Worm (Caenorhabditis elegans) whole organism, L4/young adult: ENCODE measurements around the gene Y7A5A.7.

Experiments used
- W03F9.2 ChIP-seq: fragments of 150-350 bp; optimal IDR thresholded peaks from 2 replicates; lab custom pipeline; 2014; ENCODE audit warnings: missing biosample characterization, missing genetic modification characterization
- dao-5 ChIP-seq: sonication (generic microtip); optimal IDR thresholded peaks from 2 replicates; lab custom pipeline; 2016; ENCODE audit warnings: missing genotype, missing genetic modification characterization, moderate library complexity, missing compliant biosample characterization
- him-1 ChIP-seq: sonication (generic microtip); optimal IDR thresholded peaks from 2 replicates; lab custom pipeline; 2016; ENCODE audit warnings: missing genotype, missing genetic modification reagents, missing genetic modification characterization, missing compliant biosample characterization

The Y7A5A.7 gene

DNA sequence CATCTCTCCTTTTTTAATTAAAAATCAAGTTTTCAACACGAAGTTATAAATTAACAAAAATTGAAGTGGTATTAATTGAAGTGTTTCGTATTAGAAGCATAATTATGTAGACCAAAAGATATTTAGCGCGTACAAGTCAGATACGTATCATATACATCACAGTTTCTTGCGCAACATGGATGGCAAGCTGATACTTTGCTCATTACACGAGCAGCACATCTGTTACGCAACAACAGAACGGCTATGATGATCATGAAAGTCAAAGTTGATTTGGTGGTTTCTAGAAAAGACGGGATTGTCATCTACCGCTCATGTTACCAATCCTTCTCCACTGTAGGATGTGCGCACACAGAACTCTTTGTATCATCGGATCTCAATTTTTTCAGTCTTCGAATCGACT lies 10.6 kb upstream of the Y7A5A.7 start:
- no peak for TF ChIP-seq him-1 (tag; lab: Kevin White, UChicago)
- TF ChIP-seq dao-5 (tag; lab: Kevin White, UChicago) = no peak
- no peak for TF ChIP-seq W03F9.2 (tag; lab: Kevin White, UChicago)

DNA sequence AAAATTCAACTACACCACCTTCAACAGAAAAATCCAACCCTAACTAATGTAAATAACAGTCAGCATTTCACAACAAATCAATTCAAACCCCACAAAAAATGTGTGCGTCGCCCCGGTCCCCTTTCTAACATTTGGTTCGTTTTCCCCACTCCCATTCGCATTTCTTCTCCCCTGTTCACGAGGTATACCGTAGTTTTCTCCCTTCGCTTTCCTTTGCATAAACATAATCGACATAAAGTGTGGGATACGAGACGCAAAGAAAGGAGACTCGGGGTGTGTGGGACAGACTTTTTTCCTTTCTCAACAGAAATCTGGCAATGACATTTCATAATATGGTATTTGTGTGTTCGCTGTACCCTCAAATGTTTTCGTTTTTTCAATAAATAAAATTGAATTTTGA lies 7.4 kb upstream of the Y7A5A.7 start:
- TF ChIP-seq him-1 (tag; lab: Kevin White, UChicago) = no peak
- TF ChIP-seq W03F9.2 (tag; lab: Kevin White, UChicago) = no peak
- no peak for TF ChIP-seq dao-5 (tag; lab: Kevin White, UChicago)

DNA sequence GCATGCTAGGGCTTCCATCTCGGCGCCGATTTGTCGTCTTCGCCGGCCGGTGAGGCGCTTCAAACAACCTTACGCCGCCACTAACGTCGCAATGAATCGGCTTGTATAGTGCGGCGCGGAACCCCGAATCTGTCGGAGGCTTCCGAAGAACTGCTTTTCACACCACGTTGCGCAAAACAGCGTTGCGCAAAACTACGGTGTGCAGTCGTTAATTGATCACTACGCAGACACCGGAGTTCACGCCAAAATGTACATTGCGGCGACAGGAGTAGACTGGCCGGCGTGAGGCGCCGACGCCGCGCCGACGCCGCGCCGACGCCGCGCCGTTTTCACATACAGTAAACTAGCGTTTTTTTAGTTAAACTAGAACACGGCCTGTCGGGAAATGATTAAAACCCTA lies 2.1 kb downstream of the Y7A5A.7 start:
- TF ChIP-seq dao-5 (tag; lab: Kevin White, UChicago) (no peak), W03F9.2 (tag; lab: Kevin White, UChicago) (no peak), him-1 (tag; lab: Kevin White, UChicago) (no peak)

DNA sequence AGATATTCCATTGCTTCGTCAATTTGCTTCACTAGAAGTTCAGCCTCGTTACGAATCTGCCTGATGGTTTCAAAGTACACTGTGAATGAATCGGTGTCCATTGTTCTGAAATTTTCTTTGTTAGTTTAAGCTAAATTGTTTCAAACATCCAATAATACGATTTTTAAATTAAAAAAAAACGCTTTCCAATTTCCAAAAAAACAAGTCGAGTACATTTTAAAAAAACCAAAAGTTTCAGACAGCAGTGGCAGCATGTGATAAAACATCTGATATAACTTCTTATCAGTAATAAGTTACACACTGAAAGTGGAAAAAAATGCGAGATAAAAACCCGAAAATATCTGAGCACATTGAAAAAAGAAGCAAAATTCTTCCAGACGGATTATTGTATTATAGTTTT lies 4.4 kb downstream of the Y7A5A.7 start, which contains the start of gene Y7A5A.6:
Gene Y7A5A.6 (minus strand): TSS at position 101 of the 400 bp plus-strand sequence.
- no peak for TF ChIP-seq W03F9.2 (tag; lab: Kevin White, UChicago)
- no peak for TF ChIP-seq him-1 (tag; lab: Kevin White, UChicago)
- TF ChIP-seq dao-5 (tag; lab: Kevin White, UChicago) = no peak

DNA sequence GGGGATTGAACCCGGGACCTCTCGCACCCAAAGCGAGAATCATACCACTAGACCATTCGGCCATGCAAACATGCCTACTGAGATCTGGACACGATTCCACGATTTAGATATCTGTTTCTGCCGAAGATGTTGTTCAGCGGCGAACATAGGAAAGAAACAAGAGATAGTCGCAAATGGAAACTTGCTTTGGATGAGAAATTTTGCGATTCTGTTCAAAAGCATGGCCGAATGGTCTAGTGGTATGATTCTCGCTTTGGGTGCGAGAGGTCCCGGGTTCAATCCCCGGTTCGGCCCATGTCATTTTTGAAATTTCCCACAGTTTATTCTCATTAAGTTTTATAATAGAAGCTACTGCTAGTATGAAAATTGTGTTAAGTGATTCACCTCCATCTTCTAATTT lies 7.3 kb downstream of the Y7A5A.7 start:
- TF ChIP-seq him-1 (tag; lab: Kevin White, UChicago) (no peak), dao-5 (tag; lab: Kevin White, UChicago) (no peak), W03F9.2 (tag; lab: Kevin White, UChicago) (no peak)

DNA sequence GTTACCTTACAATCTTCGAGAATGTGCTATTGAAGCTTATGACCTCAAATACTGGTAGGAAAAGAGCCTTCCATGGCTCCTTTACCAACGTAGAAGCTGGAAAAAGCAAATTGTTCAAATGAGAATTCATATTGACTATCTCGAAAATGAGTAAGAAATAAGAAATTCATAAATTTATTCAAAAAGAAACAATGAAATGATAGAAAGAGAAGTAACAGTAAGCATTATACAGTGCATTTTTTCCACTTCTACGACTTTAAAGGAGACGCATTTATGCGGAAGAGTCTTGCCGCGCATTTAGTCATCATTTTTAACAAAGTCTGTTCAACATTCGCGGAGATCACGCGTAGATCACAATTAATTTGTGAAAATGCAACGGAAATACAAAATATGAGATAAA lies 9.0 kb downstream of the Y7A5A.7 start, which contains the start of gene Y7A5A.10:
Gene Y7A5A.10 (minus strand): TSS at position 101 of the 400 bp plus-strand sequence.
- TF ChIP-seq W03F9.2 (tag; lab: Kevin White, UChicago) (no peak), him-1 (tag; lab: Kevin White, UChicago) (no peak), dao-5 (tag; lab: Kevin White, UChicago) (no peak)

DNA sequence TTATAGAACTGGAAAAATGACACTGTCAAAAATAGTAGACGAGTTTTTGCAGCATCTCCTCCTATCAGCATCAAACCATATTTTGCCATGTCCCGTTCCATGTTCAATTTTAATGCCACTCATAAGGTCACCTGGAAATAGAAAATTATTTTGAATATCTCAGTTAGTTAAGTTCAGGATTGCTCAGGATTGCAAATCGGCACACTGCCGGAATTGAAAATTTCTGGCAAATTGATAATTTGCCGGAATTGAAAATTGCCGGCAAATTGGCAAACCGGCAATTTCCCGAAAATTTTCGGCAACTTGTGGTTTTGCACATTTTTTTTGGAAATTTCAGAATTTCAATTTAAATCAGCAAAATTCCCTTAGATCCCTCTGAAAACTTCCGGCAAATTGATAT lies 17.2 kb downstream of the Y7A5A.7 start, which contains the start of gene Y7A5A.5:
Gene Y7A5A.5 (minus strand): TSS at position 101 of the 400 bp plus-strand sequence.
- TF ChIP-seq W03F9.2 (tag; lab: Kevin White, UChicago) (no peak), dao-5 (tag; lab: Kevin White, UChicago) (no peak), him-1 (tag; lab: Kevin White, UChicago) (no peak)

DNA sequence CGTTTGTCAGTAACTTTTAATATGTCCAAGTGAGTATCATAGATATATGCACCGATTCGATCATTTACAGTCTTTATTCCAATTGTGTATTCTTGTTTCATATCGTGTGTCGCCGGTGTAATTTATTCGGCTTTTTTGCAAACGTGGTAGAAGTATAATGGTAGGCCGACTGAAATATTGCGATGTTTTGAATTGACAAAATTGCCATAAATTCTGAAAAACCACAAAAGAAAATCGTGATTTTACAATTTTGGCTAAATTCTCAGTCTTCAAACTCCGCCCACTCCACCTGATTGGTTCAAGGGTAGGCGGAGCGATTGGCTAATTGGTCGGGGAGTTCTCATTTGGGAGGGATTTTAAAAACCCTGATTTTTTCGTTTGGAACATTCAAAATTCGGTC lies 19.4 kb downstream of the Y7A5A.7 start, which contains the start of gene Y7A5A.3:
Gene Y7A5A.3 (minus strand): TSS at position 101 of the 400 bp plus-strand sequence.
- TF ChIP-seq dao-5 (tag; lab: Kevin White, UChicago) (no peak), him-1 (tag; lab: Kevin White, UChicago) (no peak), W03F9.2 (tag; lab: Kevin White, UChicago) (no peak)

DNA sequence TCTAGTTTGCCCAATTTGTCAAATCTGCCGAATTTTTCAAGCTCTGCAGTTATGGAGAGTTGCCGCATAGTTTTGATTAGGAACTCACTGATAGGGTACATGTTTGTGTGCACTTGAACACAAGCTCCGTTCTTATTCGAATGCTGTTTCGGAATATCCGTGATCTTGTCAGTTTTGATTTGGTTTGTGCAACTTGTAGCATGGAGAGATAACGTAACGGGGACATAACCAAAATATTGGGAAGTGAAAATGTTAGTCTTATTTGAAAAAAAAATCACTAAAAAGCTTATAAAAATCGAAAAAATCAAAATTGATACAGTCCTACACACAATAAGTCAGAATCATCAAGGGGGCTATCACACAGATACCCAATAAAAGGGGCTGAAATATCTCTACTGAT lies 21.9 kb downstream of the Y7A5A.7 start, which contains the start of gene Y7A5A.24:
Gene Y7A5A.24 (minus strand): TSS at position 101 of the 400 bp plus-strand sequence.
- TF ChIP-seq W03F9.2 (tag; lab: Kevin White, UChicago) = no peak

DNA sequence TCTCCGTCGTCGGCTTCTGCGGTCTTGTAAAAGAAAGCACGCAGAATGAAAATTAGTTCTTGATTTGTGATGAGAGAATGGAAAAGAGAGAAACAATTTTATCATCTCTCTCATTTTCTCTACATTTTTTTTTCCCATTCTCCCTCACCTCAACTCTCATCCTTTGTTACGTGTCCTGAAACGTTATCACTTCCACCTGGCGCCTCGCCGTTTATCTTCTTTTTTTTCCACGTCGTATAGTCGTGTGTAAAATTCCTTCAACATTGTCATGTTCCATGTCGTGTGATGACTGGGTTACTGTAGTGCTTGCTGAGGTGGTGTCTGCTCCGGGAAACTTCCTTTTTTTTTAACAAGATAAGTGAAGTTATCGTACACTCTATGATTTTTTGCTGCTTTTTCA lies 24.5 kb downstream of the Y7A5A.7 start:
- TF ChIP-seq dao-5 (tag; lab: Kevin White, UChicago) = no peak
- no peak for TF ChIP-seq him-1 (tag; lab: Kevin White, UChicago)
- no peak for TF ChIP-seq W03F9.2 (tag; lab: Kevin White, UChicago)

DNA sequence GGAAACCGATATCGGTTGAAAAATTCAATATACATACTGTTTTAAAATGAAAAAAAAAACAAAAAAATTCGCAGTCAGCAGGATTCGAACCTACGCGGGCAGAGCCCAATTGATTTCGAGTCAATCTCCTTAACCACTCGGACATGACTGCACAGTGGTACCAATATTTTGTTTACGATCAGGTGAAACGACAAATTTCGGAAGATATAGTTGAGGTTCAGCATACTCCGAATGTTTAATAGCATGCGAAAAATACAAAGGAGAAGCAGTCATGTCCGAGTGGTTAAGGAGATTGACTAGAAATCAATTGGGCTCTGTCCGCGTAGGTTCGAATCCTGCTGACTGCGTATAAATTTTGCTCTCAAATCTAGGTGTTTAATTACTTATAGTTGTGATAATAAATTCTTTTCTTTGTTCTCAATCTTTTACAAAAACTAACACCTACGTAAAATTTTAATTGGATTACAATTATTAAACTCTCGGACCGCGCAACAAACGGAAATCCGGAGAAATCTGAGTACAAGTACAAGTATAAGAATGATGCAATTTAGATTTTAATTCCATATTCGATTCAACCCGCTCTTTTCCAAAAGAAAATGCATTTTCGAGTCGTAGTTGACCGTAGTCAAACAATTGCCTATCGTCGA lies 30.6 kb downstream of the Y7A5A.7 start, which contains the start of gene Y7A5A.13:
Gene Y7A5A.13 (plus strand): TSS at position 597 of the 647 bp plus-strand sequence.
- TF ChIP-seq dao-5 (tag; lab: Kevin White, UChicago) (no peak), W03F9.2 (tag; lab: Kevin White, UChicago) (no peak), him-1 (tag; lab: Kevin White, UChicago) (no peak)

DNA sequence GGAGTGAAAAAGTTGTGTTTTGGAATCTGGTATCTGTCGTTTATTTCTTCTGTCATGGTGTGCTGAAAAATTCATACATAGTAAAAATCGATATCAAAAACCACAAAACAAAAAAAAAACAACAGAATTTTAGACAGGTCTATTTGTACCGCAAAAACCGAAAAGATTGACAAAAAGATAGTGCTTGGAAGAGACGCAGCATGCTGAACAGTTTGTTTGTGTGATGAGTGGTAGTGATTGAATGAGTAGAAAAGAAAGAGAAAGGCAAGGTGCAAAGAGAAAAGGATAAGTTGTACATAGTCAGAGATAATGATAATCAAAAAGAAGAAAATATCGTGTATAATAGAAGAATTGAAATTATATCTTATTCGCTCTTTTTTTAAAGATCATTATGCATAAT lies 31.3 kb downstream of the Y7A5A.7 start, which contains the start of gene Y7A5A.2:
Gene Y7A5A.2 (minus strand): TSS at position 62 of the 400 bp plus-strand sequence.
- no peak for TF ChIP-seq W03F9.2 (tag; lab: Kevin White, UChicago)
- no peak for TF ChIP-seq him-1 (tag; lab: Kevin White, UChicago)
- no peak for TF ChIP-seq dao-5 (tag; lab: Kevin White, UChicago)

DNA sequence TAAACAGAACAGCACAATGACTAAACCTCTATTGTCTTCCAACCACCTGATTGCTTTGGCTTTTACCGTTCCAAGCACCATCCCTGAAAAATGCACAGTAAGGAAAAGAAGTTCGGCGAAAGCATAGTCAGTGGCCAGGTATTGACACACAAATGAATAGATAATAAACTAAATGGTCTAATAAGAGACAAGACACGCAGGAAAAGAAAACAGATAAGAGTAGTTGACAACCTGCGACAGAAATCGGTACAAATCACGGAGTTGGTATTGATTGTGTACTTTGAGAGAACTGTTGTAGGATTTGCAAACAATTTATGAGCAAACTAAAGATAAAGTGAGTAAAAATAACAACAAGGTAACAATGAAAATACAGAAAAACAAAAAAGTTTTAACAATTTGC lies 32.6 kb downstream of the Y7A5A.7 start, which contains the start of gene Y7A5A.1:
Gene Y7A5A.1 (minus strand): TSS at position 83 of the 400 bp plus-strand sequence.
- no peak for TF ChIP-seq dao-5 (tag; lab: Kevin White, UChicago)
- TF ChIP-seq him-1 (tag; lab: Kevin White, UChicago) = no peak
- TF ChIP-seq W03F9.2 (tag; lab: Kevin White, UChicago) = no peak

DNA sequence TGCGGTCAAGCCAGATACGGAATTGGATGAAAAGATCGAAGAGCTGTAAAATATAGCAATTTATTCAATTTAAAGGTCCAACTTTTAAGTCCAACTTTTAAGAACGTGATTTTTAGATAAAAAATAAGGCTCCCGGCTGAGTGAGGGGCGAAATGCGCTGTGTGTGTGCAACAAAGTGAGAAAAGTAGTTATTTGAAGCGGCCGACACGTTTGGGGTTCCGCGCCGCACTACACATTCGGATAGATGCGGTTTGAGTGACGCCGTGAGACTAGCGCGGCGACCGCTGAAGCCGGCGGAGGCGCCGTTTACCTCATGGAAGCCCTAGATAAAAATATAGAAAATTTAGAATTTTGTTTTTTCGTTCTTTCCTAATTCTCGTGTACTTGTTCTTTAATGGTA lies 33.2 kb downstream of the Y7A5A.7 start:
- TF ChIP-seq W03F9.2 (tag; lab: Kevin White, UChicago) = no peak
- no peak for TF ChIP-seq dao-5 (tag; lab: Kevin White, UChicago)
- TF ChIP-seq him-1 (tag; lab: Kevin White, UChicago) = no peak
